ENCODE assay signal across 2 fruit fly cellular contexts in genomic region chr2L:6012303-6013070, dm6.
TF ChIP-seq lines count a peak whose summit lies in the region.

CG9098 (minus strand) TSS chr2L:6012338.

- no peak for TF ChIP-seq CTCF in whole organism, embryonic (GFP tag; optimal IDR thresholded peaks at IDR 0.05; lab: Kevin White, UChicago)

TF ChIP-seq in whole organism, adult, 20 proteins besides CTCF, POLR2A, EP300 and RAD21:
- no peak for TF ChIP-seq cnc (optimal IDR thresholded peaks at IDR 0.05; lab: Kevin White, UChicago)
- TF ChIP-seq tj (GFP tag; optimal IDR thresholded peaks at IDR 0.05; lab: Kevin White, UChicago): peak; percentile 91
- no peak for TF ChIP-seq CG33017 (tag; optimal IDR thresholded peaks at IDR 0.05; lab: Kevin White, UChicago)
- TF ChIP-seq CG12768 (GFP tag; optimal IDR thresholded peaks at IDR 0.05; lab: Kevin White, UChicago): no peak
- TF ChIP-seq cic (GFP tag; optimal IDR thresholded peaks at IDR 0.05; lab: Kevin White, UChicago): no peak
- TF ChIP-seq toe (GFP tag; optimal IDR thresholded peaks at IDR 0.05; lab: Kevin White, UChicago): no peak
- peak; percentile 57 for TF ChIP-seq bab1 (GFP tag; optimal IDR thresholded peaks at IDR 0.05; lab: Kevin White, UChicago)
- no peak for TF ChIP-seq kay (GFP tag; lab: Kevin White, UChicago; ENCODE audit: borderline replicate concordance)

TF ChIP-seq in whole organism, embryonic, 481 proteins besides CTCF, POLR2A, EP300 and RAD21:
- TF ChIP-seq exex (tag; optimal IDR thresholded peaks at IDR 0.05; lab: Kevin White, UChicago) (peak; percentile 65), TFAM (GFP tag; optimal IDR thresholded peaks at IDR 0.05; lab: Kevin White, UChicago) (no peak), Lim3 (GFP tag; IDR thresholded peaks at IDR 0.05; lab: Robert Waterston, UW) (peak; percentile 61; the same call in 1 of the 2 replicates), D (optimal IDR thresholded peaks at IDR 0.05; lab: Kevin White, UChicago) (no peak), D (GFP tag; optimal IDR thresholded peaks at IDR 0.05; lab: Kevin White, UChicago) (no peak), Poxn (GFP tag; IDR thresholded peaks at IDR 0.05; lab: Robert Waterston, UW) (no peak), otp (GFP tag; IDR thresholded peaks at IDR 0.05; lab: Robert Waterston, UW) (peak; percentile 10; the same call in 1 of the 3 replicates), lmd (GFP tag; IDR thresholded peaks at IDR 0.05; lab: Robert Waterston, UW) (no peak), CG32532 (GFP tag; IDR thresholded peaks at IDR 0.05; lab: Robert Waterston, UW) (no peak), shn (GFP tag; optimal IDR thresholded peaks at IDR 0.05; lab: Kevin White, UChicago) (no peak), NfI (GFP tag; optimal IDR thresholded peaks at IDR 0.05; lab: Kevin White, UChicago) (no peak), CG10366 (GFP tag; IDR thresholded peaks at IDR 0.05; lab: Robert Waterston, UW) (no peak), C15 (GFP tag; IDR thresholded peaks at IDR 0.05; lab: Robert Waterston, UW) (no peak), CG12299 (tag; optimal IDR thresholded peaks at IDR 0.05; lab: Kevin White, UChicago) (no peak), zen (tag; optimal IDR thresholded peaks at IDR 0.05; lab: Kevin White, UChicago) (no peak), D19A (tag; optimal IDR thresholded peaks at IDR 0.05; lab: Kevin White, UChicago) (peak; percentile 83), CG14014 (GFP tag; IDR thresholded peaks at IDR 0.05; lab: Robert Waterston, UW) (no peak), mirr (GFP tag; optimal IDR thresholded peaks at IDR 0.05; lab: Kevin White, UChicago) (peak; percentile 82), row (GFP tag; IDR thresholded peaks at IDR 0.05; lab: Robert Waterston, UW) (peak; percentile 44; the same call in 1 of the 3 replicates), PHDP (tag; optimal IDR thresholded peaks at IDR 0.05; lab: Kevin White, UChicago) (no peak), CG6765 (GFP tag; optimal IDR thresholded peaks at IDR 0.05; lab: Kevin White, UChicago) (no peak), CG13775 (GFP tag; optimal IDR thresholded peaks at IDR 0.05; lab: Kevin White, UChicago) (no peak), CG8388 (GFP tag; optimal IDR thresholded peaks at IDR 0.05; lab: Kevin White, UChicago) (peak; percentile 62), CG10959 (GFP tag; IDR thresholded peaks at IDR 0.05; lab: Robert Waterston, UW) (no peak), lilli (GFP tag; optimal IDR thresholded peaks at IDR 0.05; lab: Kevin White, UChicago) (no peak), CG11398 (GFP tag; optimal IDR thresholded peaks at IDR 0.05; lab: Kevin White, UChicago) (no peak), ftz-f1 (GFP tag; optimal IDR thresholded peaks at IDR 0.05; lab: Kevin White, UChicago) (no peak), CG4282 (GFP tag; optimal IDR thresholded peaks at IDR 0.05; lab: Kevin White, UChicago) (no peak), Taf1 (GFP tag; IDR thresholded peaks at IDR 0.05; lab: Robert Waterston, UW) (no peak), NFAT (GFP tag; IDR thresholded peaks at IDR 0.05; lab: Robert Waterston, UW) (no peak), ATbp (GFP tag; optimal IDR thresholded peaks at IDR 0.05; lab: Kevin White, UChicago) (no peak), CG12071 (GFP tag; optimal IDR thresholded peaks at IDR 0.05; lab: Kevin White, UChicago) (no peak), Fer3 (tag; optimal IDR thresholded peaks at IDR 0.05; lab: Kevin White, UChicago) (no peak), Doc2 (GFP tag; IDR thresholded peaks at IDR 0.05; lab: Robert Waterston, UW) (no peak), Sox102F (GFP tag; optimal IDR thresholded peaks at IDR 0.05; lab: Kevin White, UChicago) (no peak), zf30C (GFP tag; optimal IDR thresholded peaks at IDR 0.05; lab: Kevin White, UChicago) (no peak), Atf6 (GFP tag; IDR thresholded peaks at IDR 0.05; lab: Robert Waterston, UW) (no peak), Antp (GFP tag; optimal IDR thresholded peaks at IDR 0.05; lab: Kevin White, UChicago) (no peak), CG14050 (GFP tag; IDR thresholded peaks at IDR 0.05; lab: Robert Waterston, UW) (no peak), CG15601 (tag; optimal IDR thresholded peaks at IDR 0.05; lab: Kevin White, UChicago) (no peak), Meics (GFP tag; optimal IDR thresholded peaks at IDR 0.05; lab: Kevin White, UChicago) (no peak), CG42726 (GFP tag; IDR thresholded peaks at IDR 0.05; lab: Robert Waterston, UW; ENCODE audit: partially characterized antibody) (no peak), CG17912 (GFP tag; optimal IDR thresholded peaks at IDR 0.05; lab: Kevin White, UChicago) (no peak), Kr (GFP tag; optimal IDR thresholded peaks at IDR 0.05; lab: Kevin White, UChicago) (no peak), crol (GFP tag; IDR thresholded peaks at IDR 0.05; lab: Robert Waterston, UW) (peak; percentile 75), CG17829 (tag; optimal IDR thresholded peaks at IDR 0.05; lab: Kevin White, UChicago) (no peak), ERR (GFP tag; optimal IDR thresholded peaks at IDR 0.05; lab: Kevin White, UChicago) (no peak), CG9437 (GFP tag; optimal IDR thresholded peaks at IDR 0.05; lab: Kevin White, UChicago) (no peak), schlank (tag; optimal IDR thresholded peaks at IDR 0.05; lab: Kevin White, UChicago) (no peak), CG6254 (GFP tag; optimal IDR thresholded peaks at IDR 0.05; lab: Kevin White, UChicago) (no peak), Usf (GFP tag; optimal IDR thresholded peaks at IDR 0.05; lab: Kevin White, UChicago) (no peak), Mad (GFP tag; optimal IDR thresholded peaks at IDR 0.05; lab: Kevin White, UChicago) (no peak), gce (GFP tag; IDR thresholded peaks at IDR 0.05; lab: Robert Waterston, UW) (no peak), Aef1 (GFP tag; IDR thresholded peaks at IDR 0.05; lab: Robert Waterston, UW) (no peak), HmgZ (tag; optimal IDR thresholded peaks at IDR 0.05; lab: Kevin White, UChicago) (no peak), fd3F (GFP tag; optimal IDR thresholded peaks at IDR 0.05; lab: Kevin White, UChicago) (no peak), stwl (tag; optimal IDR thresholded peaks at IDR 0.05; lab: Kevin White, UChicago) (no peak), tgo (GFP tag; IDR thresholded peaks at IDR 0.05; lab: Robert Waterston, UW) (no peak), mam (GFP tag; optimal IDR thresholded peaks at IDR 0.05; lab: Kevin White, UChicago) (no peak), br (optimal IDR thresholded peaks at IDR 0.05; lab: Kevin White, UChicago) (no peak), wor (GFP tag; IDR thresholded peaks at IDR 0.05; lab: Robert Waterston, UW) (no peak), CG4404 (GFP tag; IDR thresholded peaks at IDR 0.05; lab: Robert Waterston, UW) (no peak), grn (GFP tag; optimal IDR thresholded peaks at IDR 0.05; lab: Kevin White, UChicago) (peak; percentile 72), tio (GFP tag; optimal IDR thresholded peaks at IDR 0.05; lab: Kevin White, UChicago) (no peak), hbn (GFP tag; IDR thresholded peaks at IDR 0.05; lab: Robert Waterston, UW; ENCODE audit: partially characterized antibody) (no peak), CG3726 (GFP tag; IDR thresholded peaks at IDR 0.05; lab: Robert Waterston, UW) (no peak), tap (tag; optimal IDR thresholded peaks at IDR 0.05; lab: Kevin White, UChicago) (no peak), twi (tag; optimal IDR thresholded peaks at IDR 0.05; lab: Kevin White, UChicago) (no peak), CG32767 (GFP tag; IDR thresholded peaks at IDR 0.05; lab: Robert Waterston, UW) (no peak), CrebB (tag; optimal IDR thresholded peaks at IDR 0.05; lab: Kevin White, UChicago) (no peak), Ets65A (GFP tag; lab: Kevin White, UChicago) (peak; percentile 28)
